Worm (Caenorhabditis elegans): ENCODE measurements around the gene F41H8.2.

Gene F41H8.2

ce11 chrV:826097-826496 is at the start of gene F41H8.2:
Gene F41H8.2, plus strand, starts transcription at chrV:826397.
- TF ChIP-seq ZK546.5 (tag; optimal IDR thresholded peaks at IDR 0.05) (no peak), aly-2 (tag; optimal IDR thresholded peaks at IDR 0.05) (no peak), alr-1 (tag; optimal IDR thresholded peaks at IDR 0.05) (no peak), dmd-4 (tag; optimal IDR thresholded peaks at IDR 0.05) (no peak), lsy-2 (tag; optimal IDR thresholded peaks at IDR 0.05) (no peak), nhr-25 (tag; optimal IDR thresholded peaks at IDR 0.05) (no peak), nhr-6 (tag; optimal IDR thresholded peaks at IDR 0.05) (no peak), Y55F3AM.14 (GFP tag; optimal IDR thresholded peaks at IDR 0.05) (no peak), nhr-11 (tag; optimal IDR thresholded peaks at IDR 0.05) (no peak), nhr-10 (tag; optimal IDR thresholded peaks at IDR 0.05) (no peak), snpc-4 (tag; optimal IDR thresholded peaks at IDR 0.05) (no peak), F13H6.1 (tag; optimal IDR thresholded peaks at IDR 0.05) (no peak), lin-11 (tag; optimal IDR thresholded peaks at IDR 0.05) (no peak), nhr-129 (tag; optimal IDR thresholded peaks at IDR 0.05) (no peak), sem-4 (tag; optimal IDR thresholded peaks at IDR 0.05) (no peak)

- peak; percentile 95 for TF ChIP-seq nhr-77 (tag; optimal IDR thresholded peaks at IDR 0.05)
- TF ChIP-seq nhr-12 (tag; optimal IDR thresholded peaks at IDR 0.05), result no peak
- TF ChIP-seq nhr-21 (tag; optimal IDR thresholded peaks at IDR 0.05), result peak; percentile 24
- TF ChIP-seq sma-9 (GFP tag; optimal IDR thresholded peaks at IDR 0.05), result no peak
- no peak for TF ChIP-seq sma-9 (tag; optimal IDR thresholded peaks at IDR 0.05)
- TF ChIP-seq ZK546.5 (tag; optimal IDR thresholded peaks at IDR 0.05), result no peak
- no peak for TF ChIP-seq aly-2 (tag; optimal IDR thresholded peaks at IDR 0.05)
- peak; percentile 10 for TF ChIP-seq nhr-25 (tag; optimal IDR thresholded peaks at IDR 0.05)
- TF ChIP-seq unc-39 (tag; optimal IDR thresholded peaks at IDR 0.05), result no peak
- peak; percentile 0 for TF ChIP-seq sma-3 (GFP tag; optimal IDR thresholded peaks at IDR 0.05)
- no peak for TF ChIP-seq alr-1 (tag; optimal IDR thresholded peaks at IDR 0.05)
- TF ChIP-seq lin-39 (tag; optimal IDR thresholded peaks at IDR 0.05), result no peak
- TF ChIP-seq lsy-2 (tag; optimal IDR thresholded peaks at IDR 0.05), result peak in 1 of 2 experiments; percentile 26
- TF ChIP-seq nhr-23 (tag; optimal IDR thresholded peaks at IDR 0.05), result no peak
- TF ChIP-seq dmd-4 (tag; optimal IDR thresholded peaks at IDR 0.05), result no peak
- no peak for TF ChIP-seq nhr-129 (tag; optimal IDR thresholded peaks at IDR 0.05)
- no peak for TF ChIP-seq mab-5 (tag; optimal IDR thresholded peaks at IDR 0.05)
- peak; percentile 15 for TF ChIP-seq nhr-237 (tag; optimal IDR thresholded peaks at IDR 0.05)
- no peak for TF ChIP-seq lin-11 (tag; optimal IDR thresholded peaks at IDR 0.05)
Measured at ce11 chrV:777285-777684, 48.9 kb upstream of the F41H8.2 start, which contains the start of gene R09E12.9. Gene R09E12.9, plus strand, starts transcription at chrV:777600.

ce11 chrV:778339-778738 is 47.9 kb upstream of the F41H8.2 start, which contains the start of gene srbc-59:
Gene srbc-59, plus strand, starts transcription at chrV:778639.
- TF ChIP-seq aly-2 (tag; optimal IDR thresholded peaks at IDR 0.05) (no peak), sem-4 (tag; optimal IDR thresholded peaks at IDR 0.05) (no peak), mbf-1 (tag; optimal IDR thresholded peaks at IDR 0.05) (no peak), F13H6.1 (tag; optimal IDR thresholded peaks at IDR 0.05) (no peak), crh-2 (tag; optimal IDR thresholded peaks at IDR 0.05) (no peak), mab-5 (tag; optimal IDR thresholded peaks at IDR 0.05) (no peak), lsy-2 (tag; optimal IDR thresholded peaks at IDR 0.05) (no peak), elt-1 (tag; optimal IDR thresholded peaks at IDR 0.05) (no peak), dmd-4 (tag; optimal IDR thresholded peaks at IDR 0.05) (no peak), ztf-1 (GFP tag; conservative IDR thresholded peaks at IDR 0.05) (no peak), unc-62 (GFP tag; optimal IDR thresholded peaks at IDR 0.05) (no peak), nhr-12 (tag; optimal IDR thresholded peaks at IDR 0.05) (no peak), egl-27 (tag; optimal IDR thresholded peaks at IDR 0.05) (no peak)

ce11 chrV:779999-780398 is 46.2 kb upstream of the F41H8.2 start, which contains the start of gene srbc-60:
Gene srbc-60, plus strand, starts transcription at chrV:780299.
- no peak for TF ChIP-seq unc-55 (GFP tag; optimal IDR thresholded peaks at IDR 0.05)
- TF ChIP-seq elt-1 (tag; optimal IDR thresholded peaks at IDR 0.05), result no peak
- TF ChIP-seq snpc-4 (tag; optimal IDR thresholded peaks at IDR 0.05), result no peak
- no peak for TF ChIP-seq mbf-1 (tag; optimal IDR thresholded peaks at IDR 0.05)
- TF ChIP-seq ztf-4 (tag; optimal IDR thresholded peaks at IDR 0.05), result no peak
- TF ChIP-seq sem-4 (tag; optimal IDR thresholded peaks at IDR 0.05), result no peak
- no peak for TF ChIP-seq crh-2 (tag; optimal IDR thresholded peaks at IDR 0.05)
- TF ChIP-seq ztf-1 (GFP tag; conservative IDR thresholded peaks at IDR 0.05), result no peak
- TF ChIP-seq lsy-2 (tag; optimal IDR thresholded peaks at IDR 0.05), result no peak
- TF ChIP-seq zag-1 (tag; optimal IDR thresholded peaks at IDR 0.05), result no peak
- TF ChIP-seq R02D3.7 (tag; optimal IDR thresholded peaks at IDR 0.05), result no peak
- TF ChIP-seq aly-2 (tag; optimal IDR thresholded peaks at IDR 0.05), result no peak
- TF ChIP-seq lin-11 (tag; optimal IDR thresholded peaks at IDR 0.05), result no peak
- no peak for TF ChIP-seq nhr-129 (tag; optimal IDR thresholded peaks at IDR 0.05)
- TF ChIP-seq blmp-1 (tag; optimal IDR thresholded peaks at IDR 0.05; ENCODE audit: insufficient read depth), result no peak
- TF ChIP-seq peb-1 (tag; optimal IDR thresholded peaks at IDR 0.05), result no peak

Data from whole organism, L2 larva.